Fruit fly (Drosophila melanogaster) S2 (cell line): ENCODE measurements around the gene CG32195.

Source experiments
- CG8478 ChIP-seq: fragments of >200 bp; optimal IDR thresholded peaks from 2 replicates; lab custom pipeline; 2018
- CTCF ChIP-seq, 2 experiments: fragments of >200 bp; optimal IDR thresholded peaks; 2 replicates each; lab custom pipeline; 2018

- TF ChIP-seq CTCF (optimal IDR thresholded peaks at IDR 0.05; lab: Kevin White, UChicago) (no peak), CG8478 (no peak)
Measured at dm6 chr3L:18106021-18106944, 6.5 kb upstream of the CG32195 start, which contains the start of the genes CG13698 and mRpS26.
